Worm (Caenorhabditis elegans) whole organism, L3 larva: ENCODE results near the gene nsph-4.1.

Experiments
- aly-2 ChIP-seq: fragments of 150-350 bp; optimal IDR thresholded peaks from 2 replicates; lab custom pipeline; 2014; ENCODE audit warnings: missing biosample characterization, missing genetic modification characterization
- ama-1 ChIP-seq: fragments of 150-350 bp; optimal IDR thresholded peaks from 2 replicates; lab custom pipeline; 2018
- ceh-16 ChIP-seq: sonication (generic microtip); optimal IDR thresholded peaks from 2 replicates; lab custom pipeline; 2017; ENCODE audit warnings: missing biosample characterization, missing genetic modification characterization
- ceh-28 ChIP-seq: fragments of 150-350 bp; optimal IDR thresholded peaks from 2 replicates; lab custom pipeline; 2014; ENCODE audit warnings: missing biosample characterization, missing genetic modification reagents, missing genetic modification characterization
- egl-27 ChIP-seq: sonication (generic microtip); optimal IDR thresholded peaks from 4 replicates; lab custom pipeline; 2017; ENCODE audit warnings: missing biosample characterization, missing genetic modification reagents, missing genetic modification characterization
- egl-5 ChIP-seq: fragments of 150-350 bp; optimal IDR thresholded peaks from 2 replicates; lab custom pipeline; 2017; ENCODE audit warnings: missing biosample characterization, missing genetic modification reagents, missing genetic modification characterization, inconsistent platforms
- elt-2 ChIP-seq: sonication (generic microtip); optimal IDR thresholded peaks from 2 replicates; lab custom pipeline; 2016; ENCODE audit warnings: missing genetic modification reagents, mild to moderate bottlenecking, missing genetic modification characterization, missing compliant biosample characterization
- fkh-10 ChIP-seq: sonication (generic microtip); optimal IDR thresholded peaks from 2 replicates; lab custom pipeline; 2017; ENCODE audit warnings: missing biosample characterization, missing genetic modification reagents, missing genetic modification characterization
- fos-1 ChIP-seq: fragments of 150-350 bp; optimal IDR thresholded peaks from 2 replicates; lab custom pipeline; 2014; ENCODE audit warnings: missing biosample characterization, missing genetic modification characterization
- hmg-11 ChIP-seq: sonication (generic microtip); optimal IDR thresholded peaks from 2 replicates; lab custom pipeline; 2016; ENCODE audit warnings: missing genetic modification characterization, missing compliant biosample characterization
- lin-15B ChIP-seq: fragments of 150-350 bp; optimal IDR thresholded peaks from 2 replicates; lab custom pipeline; 2014; ENCODE audit warnings: missing biosample characterization, missing genetic modification characterization
- lin-39 ChIP-seq: fragments of 150-350 bp; optimal IDR thresholded peaks from 2 replicates; lab custom pipeline; 2018; ENCODE audit warnings: missing biosample characterization, missing genetic modification reagents, missing genetic modification characterization
- mml-1 ChIP-seq: fragments of 150-350 bp; sonication (generic microtip); optimal IDR thresholded peaks from 3 replicates; lab custom pipeline; 2014; ENCODE audit warnings: missing biosample characterization, missing genetic modification characterization
- nfya-1 ChIP-seq: sonication (generic microtip); optimal IDR thresholded peaks from 2 replicates; lab custom pipeline; 2017; ENCODE audit warnings: missing genetic modification characterization, mild to moderate bottlenecking, missing compliant biosample characterization, antibody characterized with exemption, moderate library complexity; ENCODE audit not compliant: insufficient read depth
- nhr-11 ChIP-seq: fragments of 150-350 bp; optimal IDR thresholded peaks from 2 replicates; lab custom pipeline; 2014; ENCODE audit warnings: missing biosample characterization, missing genetic modification characterization
- nhr-12 ChIP-seq: fragments of 150-350 bp; optimal IDR thresholded peaks from 2 replicates; lab custom pipeline; 2014; ENCODE audit warnings: missing biosample characterization, missing genetic modification characterization
- nhr-23 ChIP-seq: fragments of 150-350 bp; optimal IDR thresholded peaks from 2 replicates; lab custom pipeline; 2014; ENCODE audit warnings: missing biosample characterization, missing genetic modification reagents, missing genetic modification characterization
- nhr-237 ChIP-seq: fragments of 150-350 bp; optimal IDR thresholded peaks from 2 replicates; lab custom pipeline; 2014; ENCODE audit warnings: missing biosample characterization, missing genetic modification characterization
- nhr-25 ChIP-seq: sonication (generic microtip); optimal IDR thresholded peaks from 2 replicates; lab custom pipeline; 2017; ENCODE audit warnings: missing biosample characterization, missing genetic modification characterization
- nhr-43 ChIP-seq: sonication (generic microtip); optimal IDR thresholded peaks from 2 replicates; lab custom pipeline; 2016; ENCODE audit warnings: mild to moderate bottlenecking, missing genetic modification characterization, missing compliant biosample characterization; ENCODE audit not compliant: poor library complexity, severe bottlenecking
- nhr-67 ChIP-seq: fragments of 150-350 bp; optimal IDR thresholded peaks from 2 replicates; lab custom pipeline; 2014; ENCODE audit warnings: missing biosample characterization, missing genetic modification characterization
- nhr-77 ChIP-seq: fragments of 150-350 bp; optimal IDR thresholded peaks from 2 replicates; lab custom pipeline; 2014; ENCODE audit warnings: missing biosample characterization, missing genetic modification characterization
- pha-4 ChIP-seq: fragments of 150-350 bp; optimal IDR thresholded peaks from 2 replicates; lab custom pipeline; 2014; ENCODE audit warnings: missing biosample characterization, missing genetic modification reagents, missing genetic modification characterization
- pqm-1 ChIP-seq: fragments of 150-350 bp; optimal IDR thresholded peaks from 2 replicates; lab custom pipeline; 2017; ENCODE audit warnings: missing biosample characterization, missing genetic modification characterization, inconsistent platforms
- sea-2 ChIP-seq: fragments of 150-350 bp; sonication (generic microtip); optimal IDR thresholded peaks from 4 replicates; lab custom pipeline; 2014; ENCODE audit warnings: missing biosample characterization, missing genetic modification reagents, missing genetic modification characterization
- snpc-4 ChIP-seq: fragments of 150-350 bp; optimal IDR thresholded peaks from 2 replicates; lab custom pipeline; 2014; ENCODE audit warnings: missing biosample characterization, missing genetic modification characterization
- tbx-2 ChIP-seq: sonication (generic microtip); optimal IDR thresholded peaks from 2 replicates; lab custom pipeline; 2016; ENCODE audit warnings: mild to moderate bottlenecking, missing genetic modification characterization, missing compliant biosample characterization
- ztf-11 ChIP-seq: fragments of 150-350 bp; optimal IDR thresholded peaks from 2 replicates; lab custom pipeline; 2014; ENCODE audit warnings: missing biosample characterization, missing genetic modification characterization
- ztf-4 ChIP-seq: fragments of 150-350 bp; optimal IDR thresholded peaks from 2 replicates; lab custom pipeline; 2014; ENCODE audit warnings: missing biosample characterization, missing genetic modification characterization

The nsph-4.1 gene

DNA sequence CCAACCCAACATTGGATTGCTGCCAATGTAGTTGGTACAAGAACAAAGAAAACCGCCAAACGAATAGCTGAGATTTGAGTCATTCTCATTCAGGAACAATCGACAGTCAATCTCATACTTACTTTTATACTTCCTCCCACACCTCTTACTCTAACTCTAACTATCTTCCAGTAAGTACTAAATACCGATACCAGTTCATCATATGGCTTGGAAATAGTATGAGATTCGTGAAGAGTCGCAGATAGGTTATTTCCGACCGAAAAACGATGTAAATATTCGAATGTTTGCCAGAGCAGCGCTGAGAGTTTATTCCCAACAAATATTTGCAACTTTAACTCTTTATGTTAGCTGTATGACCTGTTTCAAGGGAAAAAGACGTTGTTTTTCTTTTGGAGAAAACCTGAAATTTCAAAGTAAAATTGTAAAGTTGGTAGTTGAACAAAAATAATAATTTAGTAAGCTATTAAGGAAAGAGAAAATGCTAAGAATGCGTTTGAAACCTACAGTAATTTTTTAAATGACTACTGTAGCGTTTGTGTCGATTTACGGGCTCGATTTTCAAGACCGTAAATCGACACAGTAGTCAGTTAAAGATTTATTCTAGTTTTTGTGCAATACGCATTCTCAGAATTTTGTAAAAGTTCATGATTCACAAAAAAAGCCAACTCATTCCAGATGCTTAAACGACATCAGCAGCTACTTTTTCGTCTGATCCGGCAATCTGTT is 40.0 kb upstream of the nsph-4.1 start, which contains the start of the genes W03F8.6 and mtrf-1L:
Gene W03F8.6 (minus strand): TSS at position 101 of the 726 bp plus-strand sequence.
Gene mtrf-1L (plus strand): TSS at position 676 of the 726 bp plus-strand sequence.
- TF ChIP-seq nhr-67 (tag; lab: Kevin White, UChicago) = no peak
- no peak for TF ChIP-seq ztf-4
- no peak for TF ChIP-seq ceh-16 (tag; lab: Kevin White, UChicago)
- no peak for TF ChIP-seq sea-2 (GFP tag; lab: Kevin White, UChicago)
- TF ChIP-seq tbx-2 (tag; lab: Kevin White, UChicago) = no peak
- no peak for TF ChIP-seq elt-2 (tag; lab: Kevin White, UChicago)
- TF ChIP-seq pha-4 (tag; lab: Kevin White, UChicago) = peak; percentile 70

DNA sequence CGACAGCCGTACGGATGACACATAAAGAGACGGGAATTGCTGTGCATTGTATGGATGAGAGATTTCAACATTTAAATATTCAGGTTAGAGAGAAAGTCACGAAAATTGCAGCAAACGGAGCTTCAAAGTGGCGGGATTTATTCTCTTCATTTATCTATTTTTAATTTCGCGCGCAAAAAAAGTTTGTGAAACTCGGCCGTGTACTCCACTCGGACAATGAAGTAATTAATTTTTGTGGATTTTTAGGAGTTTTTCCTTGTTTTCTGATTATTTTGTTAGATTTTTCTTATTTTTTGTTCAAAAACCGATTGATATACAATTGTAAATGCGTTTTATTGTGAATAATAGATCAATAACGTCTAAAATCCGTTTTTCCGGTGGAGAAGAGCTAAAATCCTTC is 38.6 kb upstream of the nsph-4.1 start:
- TF ChIP-seq nhr-11 (tag; lab: Kevin White, UChicago) (no peak), lin-15B (tag; lab: Kevin White, UChicago) (peak; percentile 26)

DNA sequence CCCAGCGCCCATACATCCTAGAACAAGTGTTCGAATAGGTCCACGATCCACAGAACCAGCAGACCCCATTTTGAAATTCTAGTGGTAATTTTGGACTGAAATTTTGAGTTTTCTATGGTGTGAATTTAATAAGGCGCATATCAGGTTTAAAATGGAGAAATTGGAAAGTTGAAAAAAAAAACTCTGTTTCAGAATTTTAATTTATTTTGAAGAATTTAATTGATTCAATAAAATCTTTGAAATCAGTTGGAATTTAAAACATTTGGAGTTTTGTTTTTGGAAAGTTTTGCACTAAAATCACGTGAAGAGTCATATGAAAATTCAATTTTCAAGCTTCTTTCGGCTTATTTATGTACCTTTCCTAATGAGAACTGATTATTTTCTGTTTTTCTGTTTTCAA is 31.1 kb upstream of the nsph-4.1 start, which contains the start of gene gpa-18:
Gene gpa-18 (minus strand): TSS at position 101 of the 400 bp plus-strand sequence.
- TF ChIP-seq fkh-10 (GFP tag; lab: Kevin White, UChicago) = no peak
- no peak for TF ChIP-seq nhr-23
- TF ChIP-seq, all 47 proteins: peak for 0

DNA sequence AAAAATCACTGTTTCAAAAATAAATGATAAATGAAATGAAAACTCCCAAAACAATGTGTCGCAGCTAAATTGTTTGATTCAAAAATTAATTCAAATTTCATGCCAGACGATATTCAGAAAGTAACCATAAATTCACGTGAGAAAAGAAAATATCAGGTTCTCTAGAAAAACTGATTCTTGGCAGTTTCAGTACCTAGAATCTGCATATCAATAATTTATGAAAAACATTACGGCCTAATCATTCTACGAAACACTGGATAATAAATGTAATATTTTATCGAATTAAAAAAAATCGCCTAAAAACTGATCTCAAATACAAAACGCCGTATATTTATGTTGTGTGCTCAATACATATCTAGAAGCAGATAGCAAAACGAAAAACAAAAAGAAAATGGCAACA is 25.8 kb upstream of the nsph-4.1 start:
- no peak for TF ChIP-seq hmg-11 (tag; lab: Kevin White, UChicago)
- no peak for TF ChIP-seq ceh-16 (tag; lab: Kevin White, UChicago)
- no peak for TF ChIP-seq ceh-28 (tag; lab: Kevin White, UChicago)
- TF ChIP-seq fos-1 = no peak
- no peak for TF ChIP-seq nhr-11 (tag; lab: Kevin White, UChicago)
- TF ChIP-seq nfya-1 (tag; lab: Kevin White, UChicago) = no peak
- TF ChIP-seq pqm-1 = no peak
- TF ChIP-seq nhr-67 (tag; lab: Kevin White, UChicago) = no peak
- TF ChIP-seq egl-5 (tag; lab: Kevin White, UChicago) = no peak
- TF ChIP-seq snpc-4 (tag; lab: Kevin White, UChicago) = no peak
- TF ChIP-seq sea-2 (GFP tag; lab: Kevin White, UChicago) = no peak
- TF ChIP-seq lin-39 = no peak
- TF ChIP-seq nhr-23 = no peak
- TF ChIP-seq elt-2 (tag; lab: Kevin White, UChicago) = no peak
- no peak for TF ChIP-seq nhr-43 (tag; lab: Kevin White, UChicago)
- no peak for TF ChIP-seq nhr-77 (tag; lab: Kevin White, UChicago)
- no peak for TF ChIP-seq mml-1
- TF ChIP-seq nhr-25 = no peak
- TF ChIP-seq egl-27 = no peak
- TF ChIP-seq aly-2 = no peak
- TF ChIP-seq, all 47 proteins: peak for 0

DNA sequence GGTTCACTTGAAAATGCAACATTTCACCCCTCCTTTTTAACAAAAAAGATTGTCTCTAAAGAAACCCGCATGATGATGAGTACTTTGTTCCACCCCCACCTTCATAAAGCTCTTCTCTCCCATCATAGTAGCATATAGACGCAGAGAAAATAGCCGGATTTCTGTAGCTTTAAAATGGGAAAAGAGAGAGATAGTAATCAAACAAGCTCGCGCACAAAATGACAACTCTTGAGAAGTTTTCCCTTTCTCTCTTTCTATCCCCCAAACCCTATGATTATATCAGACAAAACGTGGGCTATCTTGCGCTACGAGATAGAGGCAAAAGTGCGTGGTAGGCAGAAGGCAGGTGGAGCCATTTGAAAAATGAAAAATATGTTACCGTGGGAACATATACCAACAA is 24.1 kb upstream of the nsph-4.1 start:
- TF ChIP-seq mml-1 (no peak), tbx-2 (tag; lab: Kevin White, UChicago) (no peak), elt-2 (tag; lab: Kevin White, UChicago) (no peak), pha-4 (tag; lab: Kevin White, UChicago) (peak; percentile 60), fkh-10 (GFP tag; lab: Kevin White, UChicago) (no peak), ama-1 (lab: Kevin White, UChicago) (no peak), ceh-28 (tag; lab: Kevin White, UChicago) (no peak), nhr-237 (tag; lab: Kevin White, UChicago) (no peak)
- TF ChIP-seq, all 47 proteins: peak for 1

DNA sequence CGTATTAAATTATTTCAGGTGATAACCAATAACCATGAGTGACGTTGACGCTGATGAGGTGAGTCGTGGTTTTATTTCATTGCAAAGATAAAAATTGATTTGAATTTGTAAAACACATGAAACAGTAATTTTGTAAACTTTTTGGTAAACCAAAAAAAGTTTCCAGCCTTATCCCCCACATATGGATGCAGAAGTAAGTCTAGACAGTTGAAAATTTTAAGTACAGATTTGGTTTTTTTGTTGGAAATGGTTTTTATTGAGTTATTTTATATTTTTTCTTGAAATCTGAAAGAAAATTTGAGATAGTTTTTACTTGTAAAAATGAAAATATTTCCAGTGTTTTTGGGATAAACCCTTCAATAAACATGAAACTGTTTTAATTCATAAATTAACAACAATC is 22.1 kb upstream of the nsph-4.1 start, which contains the start of gene tni-4:
Gene tni-4 (plus strand): TSS at position 19 of the 400 bp plus-strand sequence.
- TF ChIP-seq ztf-11 (tag; lab: Kevin White, UChicago) (no peak), nhr-12 (tag; lab: Kevin White, UChicago) (no peak)
- TF ChIP-seq, all 47 proteins: peak for 0
